Fruit fly (Drosophila melanogaster) whole organism, pupa: ENCODE results near the gene CG42299.

Experiments
- CG13204 ChIP-seq: fragments of 200-800 bp; sonication (Bioruptor generic); optimal IDR thresholded peaks from 2 replicates; lab custom pipeline; 2018; ENCODE audit warnings: missing biosample characterization, mild to moderate bottlenecking, missing genetic modification characterization, moderate library complexity
- CG15710 ChIP-seq: fragments of 200-800 bp; sonication (Bioruptor generic); optimal IDR thresholded peaks from 2 replicates; lab custom pipeline; 2018; ENCODE audit warnings: missing biosample characterization, mild to moderate bottlenecking, missing genetic modification characterization, moderate library complexity
- fd96Ca ChIP-seq: fragments of 200-800 bp; sonication (Bioruptor generic); IDR thresholded peaks from 3 replicates; pipeline ENCODE4 v1.3.6; 2022; ENCODE audit warnings: missing biosample characterization, missing genetic modification characterization
- gl ChIP-seq: fragments of 200-800 bp; sonication (Bioruptor generic); optimal IDR thresholded peaks from 2 replicates; lab custom pipeline; 2018; ENCODE audit warnings: missing biosample characterization, mild to moderate bottlenecking, missing genetic modification characterization

DNA sequence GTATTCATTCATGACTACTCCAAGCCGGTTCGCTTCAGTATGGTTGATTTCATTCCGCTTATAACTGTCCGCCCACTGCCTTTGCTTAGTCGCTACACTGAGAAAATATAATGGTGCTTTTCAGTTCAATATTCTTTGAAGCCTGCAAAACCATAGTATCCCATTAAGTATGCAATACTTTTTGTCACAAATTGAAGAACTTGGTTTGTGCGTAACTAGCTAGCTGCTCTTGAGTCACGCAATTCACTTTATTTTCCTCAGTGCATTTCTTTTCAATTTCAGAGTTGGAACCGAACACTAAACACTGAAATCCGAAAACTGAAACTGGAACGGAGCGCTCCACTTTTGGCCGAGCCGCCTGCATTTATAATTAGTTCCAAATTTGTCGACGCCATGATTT is 24.2 kb upstream of the CG42299 start:
- TF ChIP-seq CG15710 (tag; lab: Kevin White, UChicago) = no peak
- peak; percentile 79 for TF ChIP-seq fd96Ca (GFP tag; lab: Robert Waterston, UW)
- no peak for TF ChIP-seq CG13204
- no peak for TF ChIP-seq gl
